Worm (Caenorhabditis elegans) whole organism, L3 larva: ENCODE results near the gene F57B9.1.

Source experiments
- elt-2 ChIP-seq: sonication (generic microtip); optimal IDR thresholded peaks from 2 replicates; lab custom pipeline; 2016; ENCODE audit warnings: missing genetic modification reagents, mild to moderate bottlenecking, missing genetic modification characterization, missing compliant biosample characterization
- elt-3 ChIP-seq, 3 experiments: fragments of 150-350 bp in 1 of 3; sonication (generic microtip) in 2 of 3; optimal IDR thresholded peaks; 2 replicates in 2 of 3; 4 replicates in 1 of 3; lab custom pipeline; 2014 to 2017; ENCODE audit warnings: missing biosample characterization in 3 of 3, missing genetic modification characterization in 3 of 3
- jun-1 ChIP-seq: fragments of 150-350 bp; optimal IDR thresholded peaks from 2 replicates; lab custom pipeline; 2014; ENCODE audit warnings: missing biosample characterization, missing genetic modification reagents, missing genetic modification characterization
- snpc-4 ChIP-seq: fragments of 150-350 bp; optimal IDR thresholded peaks from 2 replicates; lab custom pipeline; 2014; ENCODE audit warnings: missing biosample characterization, missing genetic modification characterization
- unc-62 ChIP-seq: fragments of 150-350 bp; sonication (generic microtip); optimal IDR thresholded peaks from 4 replicates; lab custom pipeline; 2014; ENCODE audit warnings: missing biosample characterization, missing genetic modification reagents, missing genetic modification characterization
- ztf-4 ChIP-seq: fragments of 150-350 bp; optimal IDR thresholded peaks from 2 replicates; lab custom pipeline; 2014; ENCODE audit warnings: missing biosample characterization, missing genetic modification characterization

DNA sequence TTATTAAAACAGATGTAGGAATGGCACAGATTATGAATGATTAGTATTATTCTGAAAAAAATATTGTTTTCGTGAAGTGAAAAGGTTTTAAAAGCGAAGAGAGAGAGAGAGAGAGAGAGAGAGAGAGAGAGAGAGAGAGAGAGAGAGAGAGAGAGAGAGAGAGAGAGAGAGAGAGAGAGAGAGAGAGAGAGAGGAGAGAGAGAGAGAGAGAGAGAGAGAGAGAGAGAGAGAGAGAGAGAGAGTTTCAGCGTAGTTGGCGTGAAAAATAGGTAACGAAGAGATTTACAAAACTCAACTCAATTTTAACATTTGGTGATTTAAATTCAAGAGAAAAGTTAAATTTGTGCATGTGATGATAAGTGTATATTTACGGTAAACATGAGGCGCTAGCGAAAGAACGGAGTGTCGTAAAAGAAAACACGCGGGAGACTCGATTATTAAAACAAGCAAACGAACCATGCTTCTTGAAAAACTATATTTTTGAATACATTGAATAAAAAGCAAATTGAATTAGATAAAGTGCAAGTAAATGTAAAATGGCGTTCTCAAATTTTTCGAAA lies 6.3 kb downstream of the F57B9.1 start, which contains the start of gene panl-2:
- no peak for TF ChIP-seq ztf-4
- TF ChIP-seq elt-2 (tag; lab: Kevin White, UChicago): no peak
- TF ChIP-seq jun-1: no peak
- TF ChIP-seq unc-62 (GFP tag; lab: Kevin White, UChicago): no peak
- TF ChIP-seq snpc-4 (tag; lab: Kevin White, UChicago): no peak
- no peak for TF ChIP-seq elt-3 (tag; optimal IDR thresholded peaks at IDR 0.05; lab: Kevin White, UChicago)
